Worm (Caenorhabditis elegans): ENCODE data around the gene Y69H2.9.

DNA sequence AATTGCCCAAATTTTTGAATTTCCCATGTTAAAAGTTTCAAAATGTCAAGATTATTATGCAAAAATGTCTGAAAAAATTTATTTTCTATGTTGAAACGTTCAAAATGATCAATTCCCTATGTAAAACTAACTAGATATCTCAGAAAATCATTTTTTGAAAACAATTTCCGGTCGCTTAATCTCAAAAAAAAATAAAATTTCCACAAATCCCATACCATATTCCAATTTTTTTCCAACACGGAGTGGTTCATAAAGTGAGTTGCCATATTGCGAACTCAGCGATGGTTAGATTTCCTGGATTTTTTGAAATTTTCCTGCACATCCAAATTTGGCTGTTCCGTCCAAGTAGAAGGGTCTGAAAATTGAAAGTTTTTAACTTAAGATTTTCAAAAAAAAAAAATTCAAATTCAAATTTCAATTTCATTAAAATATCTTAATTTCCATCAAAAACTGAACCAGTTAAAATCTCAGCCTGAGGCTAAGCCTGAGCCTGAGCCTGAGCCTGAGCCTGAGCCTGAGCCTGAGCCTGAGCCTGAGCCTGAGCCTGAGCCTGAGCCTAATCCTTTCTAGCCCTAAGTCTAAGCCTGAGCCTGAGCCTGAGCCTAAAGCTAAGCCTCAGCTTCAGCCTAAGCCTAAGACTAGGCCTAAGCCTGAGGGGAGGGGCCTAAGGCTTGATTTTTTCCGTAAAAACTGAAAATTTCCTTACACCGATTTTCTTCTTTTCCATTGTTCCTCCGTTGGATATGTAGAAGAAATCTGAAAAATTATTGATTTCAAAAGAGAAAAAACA, 21.4 kb downstream of the Y69H2.9 start:
- no peak for TF ChIP-seq ama-1 (optimal IDR thresholded peaks at IDR 0.05)
- TF ChIP-seq lin-39 (tag; optimal IDR thresholded peaks at IDR 0.05), result no peak

All from whole organism, L2 larva.